Worm (Caenorhabditis elegans) whole organism, L3 larva: Measurements from ENCODE around the gene C10A4.9.

Experiments used
- R02D3.7 ChIP-seq: fragments of 150-350 bp; optimal IDR thresholded peaks from 2 replicates; lab custom pipeline; 2014; ENCODE audit warnings: missing biosample characterization, missing genetic modification characterization
- ZK546.5 ChIP-seq: sonication (generic microtip); optimal IDR thresholded peaks from 2 replicates; lab custom pipeline; 2017; ENCODE audit warnings: missing biosample characterization, missing genetic modification characterization
- aly-2 ChIP-seq: fragments of 150-350 bp; optimal IDR thresholded peaks from 2 replicates; lab custom pipeline; 2014; ENCODE audit warnings: missing biosample characterization, missing genetic modification characterization
- ama-1 ChIP-seq: fragments of 150-350 bp; optimal IDR thresholded peaks from 2 replicates; lab custom pipeline; 2018
- ceh-16 ChIP-seq: sonication (generic microtip); optimal IDR thresholded peaks from 2 replicates; lab custom pipeline; 2017; ENCODE audit warnings: missing biosample characterization, missing genetic modification characterization
- ceh-28 ChIP-seq: fragments of 150-350 bp; optimal IDR thresholded peaks from 2 replicates; lab custom pipeline; 2014; ENCODE audit warnings: missing biosample characterization, missing genetic modification reagents, missing genetic modification characterization
- ceh-9 ChIP-seq: sonication (generic microtip); optimal IDR thresholded peaks from 2 replicates; lab custom pipeline; 2018; ENCODE audit warnings: missing biosample characterization, missing genetic modification characterization
- daf-12 ChIP-seq: fragments of 150-350 bp; optimal IDR thresholded peaks from 2 replicates; lab custom pipeline; 2014; ENCODE audit warnings: missing biosample characterization, missing genetic modification reagents, missing genetic modification characterization
- elt-2 ChIP-seq: sonication (generic microtip); optimal IDR thresholded peaks from 2 replicates; lab custom pipeline; 2016; ENCODE audit warnings: missing genetic modification reagents, mild to moderate bottlenecking, missing genetic modification characterization, missing compliant biosample characterization
- elt-3 ChIP-seq, 3 experiments: fragments of 150-350 bp in 1 of 3; sonication (generic microtip) in 2 of 3; optimal IDR thresholded peaks; 2 replicates in 2 of 3; 4 replicates in 1 of 3; lab custom pipeline; 2014 to 2017; ENCODE audit warnings: missing biosample characterization in 3 of 3, missing genetic modification characterization in 3 of 3
- eor-1 ChIP-seq, 2 experiments: fragments of 150-350 bp; optimal IDR thresholded peaks; 2 replicates each; lab custom pipeline; 2014 to 2018; ENCODE audit warnings: missing biosample characterization in 2 of 2, missing genetic modification characterization in 2 of 2
- fkh-10 ChIP-seq: sonication (generic microtip); optimal IDR thresholded peaks from 2 replicates; lab custom pipeline; 2017; ENCODE audit warnings: missing biosample characterization, missing genetic modification reagents, missing genetic modification characterization
- fos-1 ChIP-seq: fragments of 150-350 bp; optimal IDR thresholded peaks from 2 replicates; lab custom pipeline; 2014; ENCODE audit warnings: missing biosample characterization, missing genetic modification characterization
- hmg-11 ChIP-seq: sonication (generic microtip); optimal IDR thresholded peaks from 2 replicates; lab custom pipeline; 2016; ENCODE audit warnings: missing genetic modification characterization, missing compliant biosample characterization
- jun-1 ChIP-seq: fragments of 150-350 bp; optimal IDR thresholded peaks from 2 replicates; lab custom pipeline; 2014; ENCODE audit warnings: missing biosample characterization, missing genetic modification reagents, missing genetic modification characterization
- lin-15B ChIP-seq: fragments of 150-350 bp; optimal IDR thresholded peaks from 2 replicates; lab custom pipeline; 2014; ENCODE audit warnings: missing biosample characterization, missing genetic modification characterization
- lsy-12 ChIP-seq: sonication (generic microtip); optimal IDR thresholded peaks from 2 replicates; lab custom pipeline; 2016; ENCODE audit warnings: mild to moderate bottlenecking, missing genetic modification characterization, missing compliant biosample characterization
- mml-1 ChIP-seq: fragments of 150-350 bp; sonication (generic microtip); optimal IDR thresholded peaks from 3 replicates; lab custom pipeline; 2014; ENCODE audit warnings: missing biosample characterization, missing genetic modification characterization
- nfya-1 ChIP-seq: sonication (generic microtip); optimal IDR thresholded peaks from 2 replicates; lab custom pipeline; 2017; ENCODE audit warnings: missing genetic modification characterization, mild to moderate bottlenecking, missing compliant biosample characterization, antibody characterized with exemption, moderate library complexity; ENCODE audit not compliant: insufficient read depth
- nhr-11 ChIP-seq: fragments of 150-350 bp; optimal IDR thresholded peaks from 2 replicates; lab custom pipeline; 2014; ENCODE audit warnings: missing biosample characterization, missing genetic modification characterization
- nhr-12 ChIP-seq: fragments of 150-350 bp; optimal IDR thresholded peaks from 2 replicates; lab custom pipeline; 2014; ENCODE audit warnings: missing biosample characterization, missing genetic modification characterization
- nhr-23 ChIP-seq: fragments of 150-350 bp; optimal IDR thresholded peaks from 2 replicates; lab custom pipeline; 2014; ENCODE audit warnings: missing biosample characterization, missing genetic modification reagents, missing genetic modification characterization
- nhr-237 ChIP-seq: fragments of 150-350 bp; optimal IDR thresholded peaks from 2 replicates; lab custom pipeline; 2014; ENCODE audit warnings: missing biosample characterization, missing genetic modification characterization
- nhr-28 ChIP-seq: fragments of 150-350 bp; optimal IDR thresholded peaks from 2 replicates; lab custom pipeline; 2014; ENCODE audit warnings: missing biosample characterization, missing genetic modification characterization
- nhr-43 ChIP-seq: sonication (generic microtip); optimal IDR thresholded peaks from 2 replicates; lab custom pipeline; 2016; ENCODE audit warnings: mild to moderate bottlenecking, missing genetic modification characterization, missing compliant biosample characterization; ENCODE audit not compliant: poor library complexity, severe bottlenecking
- nhr-67 ChIP-seq: fragments of 150-350 bp; optimal IDR thresholded peaks from 2 replicates; lab custom pipeline; 2014; ENCODE audit warnings: missing biosample characterization, missing genetic modification characterization
- nhr-76 ChIP-seq: fragments of 150-350 bp; sonication (generic microtip); optimal IDR thresholded peaks from 5 replicates; lab custom pipeline; 2014; ENCODE audit warnings: missing biosample characterization, missing genetic modification characterization
- nhr-77 ChIP-seq: fragments of 150-350 bp; optimal IDR thresholded peaks from 2 replicates; lab custom pipeline; 2014; ENCODE audit warnings: missing biosample characterization, missing genetic modification characterization
- pha-4 ChIP-seq: fragments of 150-350 bp; optimal IDR thresholded peaks from 2 replicates; lab custom pipeline; 2014; ENCODE audit warnings: missing biosample characterization, missing genetic modification reagents, missing genetic modification characterization
- pqm-1 ChIP-seq: fragments of 150-350 bp; optimal IDR thresholded peaks from 2 replicates; lab custom pipeline; 2017; ENCODE audit warnings: missing biosample characterization, missing genetic modification characterization, inconsistent platforms
- sea-2 ChIP-seq: fragments of 150-350 bp; sonication (generic microtip); optimal IDR thresholded peaks from 4 replicates; lab custom pipeline; 2014; ENCODE audit warnings: missing biosample characterization, missing genetic modification reagents, missing genetic modification characterization
- skn-1 ChIP-seq: fragments of 150-350 bp; optimal IDR thresholded peaks from 2 replicates; lab custom pipeline; 2014; ENCODE audit warnings: missing biosample characterization, missing genetic modification characterization
- tbx-2 ChIP-seq: sonication (generic microtip); optimal IDR thresholded peaks from 2 replicates; lab custom pipeline; 2016; ENCODE audit warnings: mild to moderate bottlenecking, missing genetic modification characterization, missing compliant biosample characterization
- unc-62 ChIP-seq: fragments of 150-350 bp; sonication (generic microtip); optimal IDR thresholded peaks from 4 replicates; lab custom pipeline; 2014; ENCODE audit warnings: missing biosample characterization, missing genetic modification reagents, missing genetic modification characterization
- ztf-11 ChIP-seq: fragments of 150-350 bp; optimal IDR thresholded peaks from 2 replicates; lab custom pipeline; 2014; ENCODE audit warnings: missing biosample characterization, missing genetic modification characterization
- ztf-4 ChIP-seq: fragments of 150-350 bp; optimal IDR thresholded peaks from 2 replicates; lab custom pipeline; 2014; ENCODE audit warnings: missing biosample characterization, missing genetic modification characterization

Gene C10A4.9

ce11 chrX:7420571-7420970, at the start of gene C10A4.9:
Gene C10A4.9 (plus strand): TSS chrX:7420871.
- TF ChIP-seq nfya-1 (tag; lab: Kevin White, UChicago), result no peak
- TF ChIP-seq tbx-2, result no peak
- no peak for TF ChIP-seq nhr-28 (tag; lab: Kevin White, UChicago)
- no peak for TF ChIP-seq ceh-16 (tag; lab: Kevin White, UChicago)
- no peak for TF ChIP-seq nhr-23 (tag; lab: Kevin White, UChicago)
- TF ChIP-seq ceh-9 (tag; lab: Kevin White, UChicago), result no peak
- TF ChIP-seq R02D3.7 (tag; lab: Kevin White, UChicago), result no peak
- TF ChIP-seq unc-62 (GFP tag; lab: Kevin White, UChicago), result no peak
- TF ChIP-seq daf-12 (tag; lab: Kevin White, UChicago), result no peak
- TF ChIP-seq eor-1 (tag; optimal IDR thresholded peaks at IDR 0.05; lab: Kevin White, UChicago), result no peak
- TF ChIP-seq elt-3 (tag; optimal IDR thresholded peaks at IDR 0.05; lab: Kevin White, UChicago), result no peak
- no peak for TF ChIP-seq ztf-11 (tag; lab: Kevin White, UChicago)
- TF ChIP-seq elt-2, result no peak

- TF ChIP-seq ceh-16 (tag; lab: Kevin White, UChicago) (no peak), pqm-1 (no peak), nhr-76 (tag; lab: Kevin White, UChicago) (no peak), nhr-28 (tag; lab: Kevin White, UChicago) (no peak)
These were observed 48.7 kb upstream of the C10A4.9 start for ce11 chrX:7371945-7372344.

- no peak for TF ChIP-seq mml-1 (tag; lab: Kevin White, UChicago)
- no peak for TF ChIP-seq lin-15B
- TF ChIP-seq fos-1 (tag; lab: Kevin White, UChicago), result no peak
- no peak for TF ChIP-seq unc-62 (GFP tag; lab: Kevin White, UChicago)
- TF ChIP-seq fkh-10, result peak; percentile 37
- no peak for TF ChIP-seq sea-2 (GFP tag; lab: Kevin White, UChicago)
- no peak for TF ChIP-seq nhr-76 (tag; lab: Kevin White, UChicago)
- TF ChIP-seq pha-4, result no peak
- TF ChIP-seq nhr-28 (tag; lab: Kevin White, UChicago), result no peak
- TF ChIP-seq, all 47 proteins: peak for 1
These were observed 43.7 kb upstream of the C10A4.9 start, which contains the start of gene npr-8 for ce11 chrX:7376941-7377340. Gene npr-8 (plus strand): TSS chrX:7377302.

ce11 chrX:7378608-7379007, 42.1 kb upstream of the C10A4.9 start:
- TF ChIP-seq pqm-1, result no peak
- TF ChIP-seq nhr-43, result peak; percentile 11
- no peak for TF ChIP-seq nhr-11
- TF ChIP-seq ztf-4 (tag; lab: Kevin White, UChicago), result no peak

ce11 chrX:7390270-7390669, 30.4 kb upstream of the C10A4.9 start, which contains the start of gene C10A4.6:
Gene C10A4.6 (plus strand): TSS chrX:7390570.
- TF ChIP-seq ama-1 (lab: Kevin White, UChicago), result no peak
- no peak for TF ChIP-seq hmg-11

- TF ChIP-seq jun-1 (tag; lab: Kevin White, UChicago) (no peak), skn-1 (no peak), nhr-11 (no peak), nhr-23 (tag; lab: Kevin White, UChicago) (no peak), nhr-67 (no peak), elt-2 (no peak), aly-2 (tag; lab: Kevin White, UChicago) (no peak)
These were observed 27.5 kb upstream of the C10A4.9 start, which contains the start of gene gad-2 for ce11 chrX:7393167-7393566. Gene gad-2 (plus strand): TSS chrX:7393467.

- TF ChIP-seq fos-1 (tag; lab: Kevin White, UChicago) (no peak), ceh-9 (tag; lab: Kevin White, UChicago) (no peak), nhr-77 (tag; lab: Kevin White, UChicago) (no peak), pha-4 (no peak), nhr-76 (tag; lab: Kevin White, UChicago) (no peak), nhr-28 (tag; lab: Kevin White, UChicago) (no peak), nfya-1 (tag; lab: Kevin White, UChicago) (no peak), ztf-4 (tag; lab: Kevin White, UChicago) (no peak), ztf-11 (tag; lab: Kevin White, UChicago) (no peak), lsy-12 (no peak), ZK546.5 (tag; lab: Kevin White, UChicago) (no peak), nhr-43 (no peak), nhr-67 (no peak), tbx-2 (no peak), nhr-12 (tag; lab: Kevin White, UChicago) (no peak), hmg-11 (no peak), ceh-28 (no peak), nhr-237 (no peak), aly-2 (tag; lab: Kevin White, UChicago) (no peak)
These were observed 22.7 kb upstream of the C10A4.9 start, which contains the start of gene C10A4.13 for ce11 chrX:7397935-7398334. Gene C10A4.13 (minus strand): TSS chrX:7398035.
